Fruit fly (Drosophila melanogaster): ENCODE measurements around the gene CG32391.

DNA sequence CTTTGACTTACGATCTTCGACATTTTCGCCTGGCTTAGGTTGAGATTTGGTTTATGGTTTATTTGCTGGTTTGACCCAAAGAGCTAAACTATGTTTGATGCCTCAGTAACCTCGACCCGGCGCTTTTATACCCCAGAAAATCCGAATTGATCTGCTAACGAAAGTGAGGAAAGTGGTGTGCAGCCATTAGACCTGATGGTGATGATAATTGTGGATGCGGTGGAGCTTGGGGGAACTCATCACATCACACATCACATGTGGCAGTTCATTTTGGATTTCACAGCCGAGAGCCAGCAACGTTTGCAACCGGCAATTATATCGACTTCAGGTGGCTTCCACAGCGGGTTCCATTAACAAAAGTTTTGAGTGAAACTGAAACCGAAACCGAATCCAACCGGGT, 19.7 kb upstream of the CG32391 start, which contains the start of gene Cpr65Eb:
- TF ChIP-seq Myc (optimal IDR thresholded peaks at IDR 0.05): no peak
- no peak for TF ChIP-seq OdsH (GFP tag; optimal IDR thresholded peaks at IDR 0.05)
- TF ChIP-seq sage (GFP tag; optimal IDR thresholded peaks at IDR 0.05): no peak
- TF ChIP-seq N (GFP tag; optimal IDR thresholded peaks at IDR 0.05): no peak
- no peak for TF ChIP-seq br (GFP tag; optimal IDR thresholded peaks at IDR 0.05)
